Worm (Caenorhabditis elegans) whole organism, midembryonic: ENCODE data around the gene B0244.16.

Source experiments
- T22C8.4 ChIP-seq: fragments of 200-800 bp; sonication (Bioruptor generic); IDR thresholded peaks from 2 replicates; pipeline ENCODE4 v1.3.6; 2022; ENCODE audit warnings: missing genetic modification characterization, missing compliant biosample characterization
- cog-1 ChIP-seq: sonication (generic microtip); optimal IDR thresholded peaks from 2 replicates; lab custom pipeline; 2016; ENCODE audit warnings: missing genetic modification characterization, missing compliant biosample characterization
- flt-1 ChIP-seq: fragments of 200-800 bp; sonication (Bioruptor generic); IDR thresholded peaks from 2 replicates; pipeline ENCODE4 v1.3.6; 2022; ENCODE audit warnings: missing genetic modification characterization, missing compliant biosample characterization
- klf-2 ChIP-seq: fragments of 200-800 bp; sonication (Bioruptor generic); conservative IDR thresholded peaks from 2 replicates; pipeline ENCODE4 v1.3.6; 2022; ENCODE audit warnings: missing genetic modification reagents, missing genetic modification characterization, missing compliant biosample characterization
- med-1 ChIP-seq: sonication (generic microtip); optimal IDR thresholded peaks from 2 replicates; lab custom pipeline; 2017; ENCODE audit warnings: missing genetic modification characterization, mild to moderate bottlenecking, missing compliant biosample characterization, antibody characterized with exemption, missing genetic modification reagents; ENCODE audit not compliant: insufficient read depth
- tab-1 ChIP-seq: fragments of 200-800 bp; sonication (Bioruptor generic); IDR thresholded peaks from 2 replicates; pipeline ENCODE4 v1.3.6; 2022; ENCODE audit warnings: missing genetic modification characterization, missing compliant biosample characterization

DNA sequence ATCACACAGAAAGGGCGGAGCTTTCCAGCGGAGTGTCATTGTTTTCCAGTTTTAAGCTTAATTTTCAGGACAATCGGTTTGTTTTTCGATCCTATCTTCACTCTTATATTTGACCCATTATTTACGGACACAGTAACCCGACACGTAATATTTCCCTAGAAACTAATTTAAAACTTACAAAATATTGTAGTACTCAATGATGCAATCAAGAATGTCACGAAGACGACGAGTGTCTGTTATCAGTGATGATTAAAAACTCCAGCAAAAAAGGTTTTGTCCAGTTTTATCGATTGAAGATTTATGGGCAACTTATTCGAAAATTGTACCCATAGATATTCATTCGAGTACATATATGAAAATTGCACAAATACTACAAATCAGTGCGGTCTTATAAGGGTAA is 7.8 kb upstream of the B0244.16 start, which contains the start of gene B0244.17:
- no peak for TF ChIP-seq klf-2 (GFP tag; lab: Robert Waterston, UW)
- TF ChIP-seq med-1 (GFP tag; lab: Kevin White, UChicago), result no peak
- no peak for TF ChIP-seq tab-1
- no peak for TF ChIP-seq cog-1
- no peak for TF ChIP-seq flt-1 (GFP tag; lab: Robert Waterston, UW)
- no peak for TF ChIP-seq T22C8.4 (GFP tag; lab: Robert Waterston, UW)
